Fruit fly (Drosophila melanogaster) whole organism, embryonic: Measurements from ENCODE around the gene CG5003.

ENCODE experiments used
- Abd-B ChIP-seq: fragments of 200-800 bp; sonication (Bioruptor generic); optimal IDR thresholded peaks from 2 replicates; lab custom pipeline; 2018; ENCODE audit warnings: missing biosample characterization, mild to moderate bottlenecking, missing genetic modification characterization, moderate library complexity
- Adf1 ChIP-seq: fragments of 200-800 bp; sonication (Bioruptor generic); IDR thresholded peaks from 2 replicates; pipeline ENCODE4 v1.3.6; 2022; ENCODE audit warnings: missing biosample characterization, missing genetic modification characterization
- Aef1 ChIP-seq: fragments of 200-800 bp; sonication (Bioruptor generic); IDR thresholded peaks from 3 replicates; pipeline ENCODE4 v1.3.6; 2022; ENCODE audit warnings: missing biosample characterization, missing genetic modification characterization
- Asciz ChIP-seq: fragments of 200-800 bp; sonication (Bioruptor generic); optimal IDR thresholded peaks from 2 replicates; lab custom pipeline; 2017; ENCODE audit warnings: missing biosample characterization, mild to moderate bottlenecking, missing genetic modification characterization, missing genetic modification reagents
- Atf3 ChIP-seq: fragments of 200-800 bp; sonication (Bioruptor generic); optimal IDR thresholded peaks from 3 replicates; lab custom pipeline; 2016; ENCODE audit warnings: missing biosample characterization, missing genetic modification characterization
- CG10959 ChIP-seq: fragments of 200-800 bp; sonication (Bioruptor generic); IDR thresholded peaks from 2 replicates; pipeline ENCODE4 v1.3.6; 2022; ENCODE audit warnings: missing biosample characterization, missing genetic modification characterization
- CG11247 ChIP-seq: fragments of 200-800 bp; sonication (Bioruptor generic); IDR thresholded peaks from 2 replicates; pipeline ENCODE4 v1.3.6; 2022; ENCODE audit warnings: missing biosample characterization, missing genetic modification characterization
- CG11723 ChIP-seq: fragments of 200-800 bp; sonication (Bioruptor generic); optimal IDR thresholded peaks from 2 replicates; lab custom pipeline; 2017; ENCODE audit warnings: missing biosample characterization, mild to moderate bottlenecking, missing genetic modification characterization
- CG12219 ChIP-seq: fragments of 200-800 bp; sonication (Bioruptor generic); optimal IDR thresholded peaks from 3 replicates; lab custom pipeline; 2018; ENCODE audit warnings: missing biosample characterization, mild to moderate bottlenecking, missing genetic modification characterization
- CG13123 ChIP-seq: fragments of 200-800 bp; sonication (Bioruptor generic); optimal IDR thresholded peaks from 2 replicates; lab custom pipeline; 2016; ENCODE audit warnings: missing biosample characterization, missing genetic modification characterization
- CG13624 ChIP-seq: fragments of 200-800 bp; sonication (Bioruptor generic); optimal IDR thresholded peaks from 2 replicates; lab custom pipeline; 2016; ENCODE audit warnings: missing biosample characterization, missing genetic modification characterization
- CG14667 ChIP-seq: fragments of 200-800 bp; sonication (Bioruptor generic); IDR thresholded peaks from 2 replicates; pipeline ENCODE4 v1.3.6; 2022; ENCODE audit warnings: missing biosample characterization, missing genetic modification characterization
- CG15479 ChIP-seq: fragments of 200-800 bp; sonication (Bioruptor generic); optimal IDR thresholded peaks from 3 replicates; lab custom pipeline; 2019; ENCODE audit warnings: missing biosample characterization, mild to moderate bottlenecking, missing genetic modification characterization, moderate library complexity
- CG3163 ChIP-seq: fragments of 200-800 bp; sonication (Bioruptor generic); optimal IDR thresholded peaks from 3 replicates; lab custom pipeline; 2016; ENCODE audit warnings: missing biosample characterization, missing genetic modification characterization
- CG34422 ChIP-seq: fragments of 200-800 bp; sonication (Bioruptor generic); IDR thresholded peaks from 3 replicates; pipeline ENCODE4 v1.3.6; 2022; ENCODE audit warnings: missing biosample characterization, missing genetic modification characterization
- CoRest ChIP-seq: fragments of 200-800 bp; sonication (Bioruptor generic); optimal IDR thresholded peaks from 3 replicates; lab custom pipeline; 2018; ENCODE audit warnings: missing biosample characterization, mild to moderate bottlenecking, missing genetic modification characterization, moderate library complexity
- Doc3 ChIP-seq: fragments of 200-800 bp; sonication (Bioruptor generic); IDR thresholded peaks from 3 replicates; pipeline ENCODE4 v1.3.6; 2022; ENCODE audit warnings: missing biosample characterization, missing genetic modification characterization; ENCODE audit not compliant: partially characterized antibody
- Dp ChIP-seq: fragments of 200-800 bp; sonication (Bioruptor generic); optimal IDR thresholded peaks from 2 replicates; lab custom pipeline; 2018; ENCODE audit warnings: missing biosample characterization, mild to moderate bottlenecking, missing genetic modification characterization, moderate library complexity
- Gug ChIP-seq: fragments of 200-800 bp; sonication (Bioruptor generic); IDR thresholded peaks from 4 replicates; pipeline ENCODE4 v1.3.6; 2022; ENCODE audit warnings: missing biosample characterization, missing genetic modification characterization
- Hsf ChIP-seq: fragments of 200-800 bp; sonication (Bioruptor generic); optimal IDR thresholded peaks from 3 replicates; lab custom pipeline; 2016; ENCODE audit warnings: missing biosample characterization, missing genetic modification characterization
- Lhr ChIP-seq: fragments of 200-800 bp; sonication (Bioruptor generic); optimal IDR thresholded peaks from 3 replicates; lab custom pipeline; 2017; ENCODE audit warnings: mild to moderate bottlenecking, missing biosample characterization, missing genetic modification reagents, missing genetic modification characterization
- MTF-1 ChIP-seq: fragments of 200-800 bp; sonication (Bioruptor generic); optimal IDR thresholded peaks from 2 replicates; lab custom pipeline; 2018; ENCODE audit warnings: missing biosample characterization, mild to moderate bottlenecking, missing genetic modification characterization, borderline replicate concordance
- Med ChIP-seq: fragments of 200-800 bp; sonication (Bioruptor generic); peaks from one replicate; lab custom pipeline; 2016; ENCODE audit warnings: missing biosample characterization, missing genetic modification characterization, mild to moderate bottlenecking, inconsistent platforms, moderate library complexity
- NFAT ChIP-seq: fragments of 200-800 bp; sonication (Bioruptor generic); IDR thresholded peaks from 2 replicates; pipeline ENCODE4 v1.3.6; 2022; ENCODE audit warnings: missing biosample characterization, missing genetic modification characterization
- PHDP ChIP-seq: fragments of 200-800 bp; sonication (Bioruptor generic); optimal IDR thresholded peaks from 3 replicates; lab custom pipeline; 2018; ENCODE audit warnings: missing biosample characterization, mild to moderate bottlenecking, missing genetic modification characterization, moderate library complexity
- Sry-β ChIP-seq: fragments of 200-800 bp; sonication (Bioruptor generic); optimal IDR thresholded peaks from 2 replicates; lab custom pipeline; 2018; ENCODE audit warnings: missing biosample characterization, mild to moderate bottlenecking, missing genetic modification characterization, moderate library complexity
- Stat92E ChIP-seq, 3 experiments: fragments of >200 bp in 2 of 3; fragments of 200-800 bp in 1 of 3; sonication (Bioruptor generic) in 1 of 3; optimal IDR thresholded peaks; 2 replicates each; lab custom pipeline; 2017 to 2019; ENCODE audit warnings: missing biosample characterization in 3 of 3, missing genetic modification characterization in 3 of 3, mild to moderate bottlenecking in 1 of 3, moderate library complexity in 1 of 3
- bowl ChIP-seq: fragments of 200-800 bp; sonication (Bioruptor generic); IDR thresholded peaks from 2 replicates; pipeline ENCODE4 v1.3.6; 2022; ENCODE audit warnings: missing biosample characterization, missing genetic modification characterization
- chn ChIP-seq: fragments of 200-800 bp; sonication (Bioruptor generic); optimal IDR thresholded peaks from 2 replicates; lab custom pipeline; 2016; ENCODE audit warnings: missing biosample characterization, missing genetic modification characterization
- ems ChIP-seq: fragments of 200-800 bp; sonication (Bioruptor generic); optimal IDR thresholded peaks from 3 replicates; lab custom pipeline; 2016; ENCODE audit warnings: missing biosample characterization, missing genetic modification characterization
- fd64A ChIP-seq: fragments of 200-800 bp; sonication (Bioruptor generic); optimal IDR thresholded peaks from 3 replicates; lab custom pipeline; 2018; ENCODE audit warnings: missing biosample characterization, mild to moderate bottlenecking, missing genetic modification characterization
- fu2 ChIP-seq: fragments of 200-800 bp; sonication (Bioruptor generic); optimal IDR thresholded peaks from 2 replicates; lab custom pipeline; 2016; ENCODE audit warnings: missing biosample characterization, missing genetic modification characterization
- gcm ChIP-seq: fragments of 200-800 bp; sonication (Bioruptor generic); optimal IDR thresholded peaks from 2 replicates; lab custom pipeline; 2019; ENCODE audit warnings: missing biosample characterization, mild to moderate bottlenecking, missing genetic modification characterization, moderate library complexity
- gfzf ChIP-seq: fragments of 200-800 bp; sonication (Bioruptor generic); optimal IDR thresholded peaks from 2 replicates; lab custom pipeline; 2016; ENCODE audit warnings: missing biosample characterization, mild to moderate bottlenecking, missing genetic modification characterization, moderate library complexity
- gro ChIP-seq: fragments of 200-800 bp; sonication (Bioruptor generic); optimal IDR thresholded peaks from 2 replicates; lab custom pipeline; 2016; ENCODE audit warnings: missing biosample characterization, missing genetic modification characterization
- inv ChIP-seq: fragments of 200-800 bp; sonication (Bioruptor generic); IDR thresholded peaks from 2 replicates; pipeline ENCODE4 v1.3.6; 2022; ENCODE audit warnings: missing biosample characterization, missing genetic modification characterization; ENCODE audit not compliant: partially characterized antibody
- jing ChIP-seq: fragments of 200-800 bp; sonication (Bioruptor generic); optimal IDR thresholded peaks from 2 replicates; lab custom pipeline; 2018; ENCODE audit warnings: missing biosample characterization, mild to moderate bottlenecking, missing genetic modification characterization
- knrl ChIP-seq: fragments of 200-800 bp; sonication (Bioruptor generic); IDR thresholded peaks from 3 replicates; pipeline ENCODE4 v1.3.6; 2022; ENCODE audit warnings: missing biosample characterization, missing genetic modification characterization; ENCODE audit not compliant: partially characterized antibody
- lilli ChIP-seq: fragments of 200-800 bp; sonication (Bioruptor generic); optimal IDR thresholded peaks from 3 replicates; lab custom pipeline; 2016; ENCODE audit warnings: missing biosample characterization, missing genetic modification characterization
- pan ChIP-seq, 4 experiments: fragments of >200 bp in 3 of 4; fragments of 200-800 bp in 1 of 4; sonication (Bioruptor generic) in 1 of 4; optimal IDR thresholded peaks in 3 of 4; IDR thresholded peaks in 1 of 4; 2 replicates each; pipeline versions ENCODE4 v1.3.6 to Lab custom; 2017 to 2022; ENCODE audit warnings: missing biosample characterization in 2 of 4, missing genetic modification characterization in 2 of 4, mixed read lengths in 1 of 4
- peb ChIP-seq: fragments of 200-800 bp; sonication (Bioruptor generic); IDR thresholded peaks from 2 replicates; pipeline ENCODE4 v1.3.6; 2022; ENCODE audit warnings: missing biosample characterization, missing genetic modification characterization
- repo ChIP-seq: fragments of 200-800 bp; sonication (Bioruptor generic); optimal IDR thresholded peaks from 2 replicates; lab custom pipeline; 2016; ENCODE audit warnings: missing biosample characterization, missing genetic modification characterization
- scrt ChIP-seq: fragments of 200-800 bp; sonication (Bioruptor generic); optimal IDR thresholded peaks from 2 replicates; lab custom pipeline; 2018; ENCODE audit warnings: missing biosample characterization, mild to moderate bottlenecking, missing genetic modification characterization, moderate library complexity
- sob ChIP-seq: fragments of 200-800 bp; sonication (Bioruptor generic); IDR thresholded peaks from 2 replicates; pipeline ENCODE4 v1.3.6; 2022; ENCODE audit warnings: missing biosample characterization, missing genetic modification characterization
- sr ChIP-seq: fragments of 200-800 bp; sonication (Bioruptor generic); IDR thresholded peaks from 3 replicates; pipeline ENCODE4 v1.3.6; 2022; ENCODE audit warnings: missing biosample characterization, missing genetic modification characterization
- tgo ChIP-seq: fragments of 200-800 bp; sonication (Bioruptor generic); IDR thresholded peaks from 3 replicates; pipeline ENCODE4 v1.3.6; 2022; ENCODE audit warnings: missing biosample characterization, missing genetic modification characterization
- tin ChIP-seq: fragments of 200-800 bp; sonication (Bioruptor generic); optimal IDR thresholded peaks from 3 replicates; lab custom pipeline; 2016; ENCODE audit warnings: missing biosample characterization, missing genetic modification characterization
- unpg ChIP-seq: fragments of 200-800 bp; sonication (Bioruptor generic); optimal IDR thresholded peaks from 3 replicates; lab custom pipeline; 2018; ENCODE audit warnings: missing biosample characterization, mild to moderate bottlenecking, missing genetic modification characterization, moderate library complexity
- z ChIP-seq: fragments of 200-800 bp; sonication (Bioruptor generic); IDR thresholded peaks from 3 replicates; pipeline ENCODE4 v1.3.6; 2022; ENCODE audit warnings: missing biosample characterization, missing genetic modification characterization

Gene CG5003

DNA sequence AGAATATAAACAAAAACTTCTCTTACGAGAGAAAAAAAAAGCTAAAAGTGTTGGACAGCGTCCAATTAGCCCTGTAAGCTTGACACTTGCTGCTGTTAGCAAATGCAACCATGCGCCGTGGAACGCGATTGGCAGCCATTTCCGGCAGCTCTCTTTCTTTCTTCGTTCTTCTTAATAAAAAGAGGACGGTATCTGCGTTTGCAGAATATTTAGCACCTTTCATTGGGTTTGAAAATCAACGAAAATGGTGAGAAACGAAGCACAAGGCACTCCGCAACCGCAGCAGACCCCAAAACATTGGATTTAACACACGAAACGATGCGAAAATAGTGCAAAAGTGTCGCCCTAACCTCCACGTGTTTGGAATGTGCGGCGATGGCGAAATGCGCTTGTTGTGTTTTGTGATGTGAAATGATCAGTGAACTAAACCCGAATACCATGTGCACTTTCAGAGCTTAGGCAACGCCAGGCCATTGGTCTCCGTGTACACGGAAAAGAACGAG, 6.4 kb upstream of the CG5003 start, which contains the start of gene RpL4 (continued):
- peak; percentile 75 for TF ChIP-seq CoRest (tag; lab: Kevin White, UChicago)
- TF ChIP-seq Atf3 (GFP tag; lab: Kevin White, UChicago) = peak; percentile 66
- TF ChIP-seq Abd-B (GFP tag; lab: Kevin White, UChicago) = no peak
- TF ChIP-seq Aef1 (GFP tag; lab: Robert Waterston, UW) = 0 out of 3 replicates have a peak, but pooled peaks have one; percentile 21
- TF ChIP-seq gcm = peak; percentile 65
- no peak for TF ChIP-seq pan (optimal IDR thresholded peaks at IDR 0.05; lab: Kevin White, UChicago)
- TF ChIP-seq pan (GFP tag; optimal IDR thresholded peaks at IDR 0.05 in 1 of 2, IDR thresholded peaks at IDR 0.05 in 1 of 2) = peak in 1 of 2 experiments; percentile 79
- peak; percentile 41 for TF ChIP-seq fu2
- TF ChIP-seq tin (GFP tag; lab: Kevin White, UChicago) = peak; percentile 67
- TF ChIP-seq Med (GFP tag; lab: Kevin White, UChicago) = peak; percentile 98
- peak; percentile 81 for TF ChIP-seq sob (GFP tag; lab: Robert Waterston, UW)
- TF ChIP-seq inv (GFP tag; lab: Robert Waterston, UW) = no peak
- TF ChIP-seq sr = peak; percentile 89
- peak; percentile 68 for TF ChIP-seq chn (GFP tag; lab: Kevin White, UChicago)
- TF ChIP-seq peb (GFP tag; lab: Robert Waterston, UW) = no peak
- no peak for TF ChIP-seq Doc3
- TF ChIP-seq CG13123 (GFP tag; lab: Kevin White, UChicago) = peak; percentile 65
- TF ChIP-seq CG14667 (GFP tag; lab: Robert Waterston, UW) = no peak
- TF ChIP-seq scrt (GFP tag; lab: Kevin White, UChicago) = peak; percentile 82
- peak; percentile 88 for TF ChIP-seq Sry-β (GFP tag; lab: Kevin White, UChicago)
- peak; percentile 80 for TF ChIP-seq Hsf (GFP tag; lab: Kevin White, UChicago)
- peak; percentile 35 for TF ChIP-seq ems (GFP tag; lab: Kevin White, UChicago)
- TF ChIP-seq Adf1 (GFP tag; lab: Robert Waterston, UW) = no peak
- TF ChIP-seq MTF-1 (GFP tag; lab: Kevin White, UChicago) = peak; percentile 96
- TF ChIP-seq Lhr (GFP tag; lab: Kevin White, UChicago) = peak; percentile 89
- TF ChIP-seq CG12219 (GFP tag; lab: Kevin White, UChicago) = peak; percentile 78
- peak; percentile 82 for TF ChIP-seq PHDP (tag; lab: Kevin White, UChicago)
- TF ChIP-seq CG15479 = peak; percentile 35
- TF ChIP-seq unpg (GFP tag; lab: Kevin White, UChicago) = peak; percentile 82
- TF ChIP-seq tgo (GFP tag; lab: Robert Waterston, UW) = peak; percentile 67
- peak; percentile 60 for TF ChIP-seq CG3163 (GFP tag; lab: Kevin White, UChicago)
- no peak; the same call in 3 of the 4 replicates for TF ChIP-seq Gug
- TF ChIP-seq CG11723 (GFP tag; lab: Kevin White, UChicago) = peak; percentile 79
- TF ChIP-seq z = no peak
- TF ChIP-seq CG11247 (GFP tag; lab: Robert Waterston, UW) = peak; percentile 85
- peak; percentile 81 for TF ChIP-seq fd64A (GFP tag; lab: Kevin White, UChicago)
- peak; percentile 79 for TF ChIP-seq NFAT (GFP tag; lab: Robert Waterston, UW)
- TF ChIP-seq bowl = peak; percentile 25; the same call in 1 of the 2 replicates
- TF ChIP-seq gfzf = peak; percentile 4
- peak; percentile 79 for TF ChIP-seq CG34422 (GFP tag; lab: Robert Waterston, UW)
- no peak for TF ChIP-seq knrl (GFP tag; lab: Robert Waterston, UW)
- peak; percentile 84 for TF ChIP-seq Asciz (GFP tag; lab: Kevin White, UChicago)
- no peak for TF ChIP-seq Stat92E (GFP tag; optimal IDR thresholded peaks at IDR 0.05; lab: Kevin White, UChicago)
- peak; percentile 71 for TF ChIP-seq repo (GFP tag; lab: Kevin White, UChicago)
- TF ChIP-seq gro (GFP tag; lab: Kevin White, UChicago) = peak; percentile 82
- no peak for TF ChIP-seq jing (GFP tag; lab: Kevin White, UChicago)
- TF ChIP-seq CG10959 (GFP tag; lab: Robert Waterston, UW) = no peak; the same call in 1 of the 2 replicates
- TF ChIP-seq Dp (GFP tag; lab: Kevin White, UChicago) = peak; percentile 12
- peak; percentile 86 for TF ChIP-seq CG13624 (GFP tag; lab: Kevin White, UChicago)
- TF ChIP-seq lilli (GFP tag; lab: Kevin White, UChicago) = peak; percentile 76
